Fruit fly (Drosophila melanogaster) whole organism, embryonic: ENCODE results near the gene Frmd5.

Experiments used
- Blimp-1 ChIP-seq: fragments of 200-800 bp; sonication (Bioruptor generic); optimal IDR thresholded peaks from 3 replicates; lab custom pipeline; 2018; ENCODE audit warnings: missing biosample characterization, missing genetic modification characterization, mild to moderate bottlenecking, moderate library complexity, missing genetic modification reagents
- CG10147 ChIP-seq: fragments of 200-800 bp; sonication (Bioruptor generic); optimal IDR thresholded peaks from 2 replicates; lab custom pipeline; 2019; ENCODE audit warnings: missing biosample characterization, mild to moderate bottlenecking, missing genetic modification characterization, moderate library complexity
- CG10267 ChIP-seq: fragments of 200-800 bp; sonication (Bioruptor generic); optimal IDR thresholded peaks from 2 replicates; lab custom pipeline; 2018; ENCODE audit warnings: missing biosample characterization, mild to moderate bottlenecking, missing genetic modification characterization, moderate library complexity
- CG10543 ChIP-seq: fragments of 200-800 bp; sonication (Bioruptor generic); optimal IDR thresholded peaks from 3 replicates; lab custom pipeline; 2017; ENCODE audit warnings: missing biosample characterization, mild to moderate bottlenecking, missing genetic modification characterization, moderate library complexity
- CG1233 ChIP-seq: fragments of 200-800 bp; sonication (Bioruptor generic); optimal IDR thresholded peaks from 4 replicates; lab custom pipeline; 2018; ENCODE audit warnings: missing biosample characterization, mild to moderate bottlenecking, missing genetic modification characterization
- CG12659 ChIP-seq: fragments of 200-800 bp; sonication (Bioruptor generic); optimal IDR thresholded peaks from 3 replicates; lab custom pipeline; 2017; ENCODE audit warnings: mild to moderate bottlenecking, missing biosample characterization, missing genetic modification reagents, missing genetic modification characterization
- CG12744 ChIP-seq: fragments of 200-800 bp; sonication (Bioruptor generic); optimal IDR thresholded peaks from 2 replicates; lab custom pipeline; 2016; ENCODE audit warnings: missing biosample characterization, missing genetic modification characterization
- CG13287 ChIP-seq: fragments of 200-800 bp; sonication (Bioruptor generic); IDR thresholded peaks from 2 replicates; pipeline ENCODE4 v1.3.6; 2022; ENCODE audit warnings: missing biosample characterization, missing genetic modification characterization; ENCODE audit not compliant: partially characterized antibody
- CG14710 ChIP-seq: fragments of 200-800 bp; sonication (Bioruptor generic); optimal IDR thresholded peaks from 3 replicates; lab custom pipeline; 2019; ENCODE audit warnings: missing biosample characterization, mild to moderate bottlenecking, missing genetic modification characterization, moderate library complexity
- CG15514 ChIP-seq: fragments of 200-800 bp; sonication (Bioruptor generic); optimal IDR thresholded peaks from 3 replicates; lab custom pipeline; 2017; ENCODE audit warnings: missing biosample characterization, missing genetic modification characterization, mild to moderate bottlenecking, moderate library complexity, missing genetic modification reagents
- CG17186 ChIP-seq: fragments of 200-800 bp; sonication (Bioruptor generic); optimal IDR thresholded peaks from 3 replicates; lab custom pipeline; 2017; ENCODE audit warnings: missing biosample characterization, missing genetic modification reagents, missing genetic modification characterization
- CG2202 ChIP-seq: fragments of 200-800 bp; sonication (Bioruptor generic); optimal IDR thresholded peaks from 2 replicates; lab custom pipeline; 2018; ENCODE audit warnings: missing biosample characterization, mild to moderate bottlenecking, missing genetic modification characterization
- CG32532 ChIP-seq: fragments of 200-800 bp; sonication (Bioruptor generic); IDR thresholded peaks from 2 replicates; pipeline ENCODE4 v1.3.6; 2022; ENCODE audit warnings: missing biosample characterization, missing genetic modification characterization
- CG4854 ChIP-seq: fragments of 200-800 bp; sonication (Bioruptor generic); optimal IDR thresholded peaks from 2 replicates; lab custom pipeline; 2016; ENCODE audit warnings: missing biosample characterization, missing genetic modification characterization, inconsistent platforms
- CG6654 ChIP-seq: fragments of 200-800 bp; sonication (Bioruptor generic); optimal IDR thresholded peaks from 2 replicates; lab custom pipeline; 2017; ENCODE audit warnings: missing biosample characterization, mild to moderate bottlenecking, missing genetic modification characterization
- CG6683 ChIP-seq: fragments of 200-800 bp; sonication (Bioruptor generic); optimal IDR thresholded peaks from 2 replicates; lab custom pipeline; 2017; ENCODE audit warnings: missing biosample characterization, mild to moderate bottlenecking, missing genetic modification characterization, missing genetic modification reagents
- CG6854 ChIP-seq: fragments of 200-800 bp; sonication (Bioruptor generic); optimal IDR thresholded peaks from 3 replicates; lab custom pipeline; 2017; ENCODE audit warnings: missing biosample characterization, mild to moderate bottlenecking, missing genetic modification characterization
- CG8388 ChIP-seq: fragments of 200-800 bp; sonication (Bioruptor generic); optimal IDR thresholded peaks from 2 replicates; lab custom pipeline; 2019; ENCODE audit warnings: missing biosample characterization, mild to moderate bottlenecking, missing genetic modification characterization, moderate library complexity
- CG8944 ChIP-seq: fragments of 200-800 bp; sonication (Bioruptor generic); optimal IDR thresholded peaks from 3 replicates; lab custom pipeline; 2016; ENCODE audit warnings: missing biosample characterization, missing genetic modification characterization
- CG9932 ChIP-seq: fragments of 200-800 bp; sonication (Bioruptor generic); IDR thresholded peaks from 2 replicates; pipeline ENCODE4 v1.3.6; 2022; ENCODE audit warnings: missing biosample characterization, missing genetic modification characterization
- D ChIP-seq, 2 experiments: fragments of 200-800 bp in 1 of 2; fragments of >200 bp in 1 of 2; sonication (Bioruptor generic) in 1 of 2; optimal IDR thresholded peaks; 2 replicates in 1 of 2; 3 replicates in 1 of 2; lab custom pipeline; 2017; ENCODE audit warnings: mild to moderate bottlenecking in 1 of 2, missing biosample characterization in 1 of 2, missing genetic modification characterization in 1 of 2, missing genetic modification reagents in 1 of 2
- Dip2 ChIP-seq: fragments of 200-800 bp; sonication (Bioruptor generic); IDR thresholded peaks from 2 replicates; pipeline ENCODE4 v1.3.6; 2022; ENCODE audit warnings: missing biosample characterization, missing genetic modification characterization
- Ets97D ChIP-seq: fragments of 200-800 bp; sonication (Bioruptor generic); optimal IDR thresholded peaks from 3 replicates; lab custom pipeline; 2016; ENCODE audit warnings: missing biosample characterization, missing genetic modification characterization
- Gug ChIP-seq: fragments of 200-800 bp; sonication (Bioruptor generic); IDR thresholded peaks from 4 replicates; pipeline ENCODE4 v1.3.6; 2022; ENCODE audit warnings: missing biosample characterization, missing genetic modification characterization
- HLH4C ChIP-seq: fragments of 200-800 bp; sonication (Bioruptor generic); IDR thresholded peaks from 3 replicates; pipeline ENCODE4 v1.3.6; 2022; ENCODE audit warnings: missing biosample characterization, missing genetic modification characterization; ENCODE audit not compliant: partially characterized antibody
- HLH54F ChIP-seq: fragments of 200-800 bp; sonication (Bioruptor generic); optimal IDR thresholded peaks from 3 replicates; lab custom pipeline; 2016; ENCODE audit warnings: missing biosample characterization, missing genetic modification characterization
- Hmx ChIP-seq: fragments of 200-800 bp; sonication (Bioruptor generic); optimal IDR thresholded peaks from 2 replicates; lab custom pipeline; 2016; ENCODE audit warnings: missing biosample characterization, missing genetic modification characterization
- Kr ChIP-seq: fragments of 200-800 bp; sonication (Bioruptor generic); optimal IDR thresholded peaks from 2 replicates; lab custom pipeline; 2017; ENCODE audit warnings: missing biosample characterization, mild to moderate bottlenecking, missing genetic modification characterization
- MESR4 ChIP-seq: fragments of 200-800 bp; sonication (Bioruptor generic); optimal IDR thresholded peaks from 2 replicates; lab custom pipeline; 2018; ENCODE audit warnings: missing biosample characterization, mild to moderate bottlenecking, missing genetic modification characterization, moderate library complexity
- Mrtf ChIP-seq: fragments of 200-800 bp; sonication (Bioruptor generic); IDR thresholded peaks from 3 replicates; pipeline ENCODE4 v1.3.6; 2022; ENCODE audit warnings: missing biosample characterization, missing genetic modification characterization
- Myb ChIP-seq: fragments of 200-800 bp; sonication (Bioruptor generic); optimal IDR thresholded peaks from 2 replicates; lab custom pipeline; 2016; ENCODE audit warnings: missing biosample characterization, missing genetic modification characterization
- NFAT ChIP-seq: fragments of 200-800 bp; sonication (Bioruptor generic); IDR thresholded peaks from 2 replicates; pipeline ENCODE4 v1.3.6; 2022; ENCODE audit warnings: missing biosample characterization, missing genetic modification characterization
- Poxn ChIP-seq: fragments of 200-800 bp; sonication (Bioruptor generic); IDR thresholded peaks from 2 replicates; pipeline ENCODE4 v1.3.6; 2022; ENCODE audit warnings: missing biosample characterization, missing genetic modification characterization
- Trl ChIP-seq, 3 experiments: fragments of >200 bp in 2 of 3; fragments of 200-800 bp in 1 of 3; sonication (Bioruptor generic) in 1 of 3; optimal IDR thresholded peaks; 2 replicates in 1 of 3; 3 replicates in 2 of 3; lab custom pipeline; 2016 to 2017; ENCODE audit warnings: missing biosample characterization in 1 of 3, missing genetic modification characterization in 1 of 3
- YL-1 ChIP-seq: fragments of 200-800 bp; sonication (Bioruptor generic); optimal IDR thresholded peaks from 3 replicates; lab custom pipeline; 2017; ENCODE audit warnings: missing biosample characterization, mild to moderate bottlenecking, missing genetic modification characterization
- abd-A ChIP-seq: fragments of 200-800 bp; sonication (Bioruptor generic); optimal IDR thresholded peaks from 3 replicates; lab custom pipeline; 2019; ENCODE audit warnings: missing biosample characterization, mild to moderate bottlenecking, missing genetic modification characterization, moderate library complexity
- cad ChIP-seq: fragments of >200 bp; optimal IDR thresholded peaks from 2 replicates; lab custom pipeline; 2017; ENCODE audit warnings: missing biosample characterization, missing genetic modification characterization
- crc ChIP-seq: fragments of 200-800 bp; sonication (Bioruptor generic); optimal IDR thresholded peaks from 2 replicates; lab custom pipeline; 2016; ENCODE audit warnings: missing biosample characterization, missing genetic modification characterization
- ems ChIP-seq: fragments of 200-800 bp; sonication (Bioruptor generic); optimal IDR thresholded peaks from 3 replicates; lab custom pipeline; 2016; ENCODE audit warnings: missing biosample characterization, missing genetic modification characterization
- exex ChIP-seq: fragments of 200-800 bp; sonication (Bioruptor generic); optimal IDR thresholded peaks from 4 replicates; lab custom pipeline; 2018; ENCODE audit warnings: missing biosample characterization, mild to moderate bottlenecking, missing genetic modification characterization, moderate library complexity
- gcm2 ChIP-seq: fragments of 200-800 bp; sonication (Bioruptor generic); optimal IDR thresholded peaks from 2 replicates; lab custom pipeline; 2016; ENCODE audit warnings: missing biosample characterization, missing genetic modification characterization
- ham ChIP-seq: fragments of 200-800 bp; sonication (Bioruptor generic); IDR thresholded peaks from 2 replicates; pipeline ENCODE4 v1.3.6; 2022; ENCODE audit warnings: missing biosample characterization, missing genetic modification characterization
- prd ChIP-seq, 3 experiments: fragments of >200 bp in 2 of 3; fragments of 200-800 bp in 1 of 3; sonication (Bioruptor generic) in 1 of 3; optimal IDR thresholded peaks in 2 of 3; IDR thresholded peaks in 1 of 3; 2 replicates in 2 of 3; 3 replicates in 1 of 3; pipeline versions ENCODE4 v1.3.6 to Lab custom; 2017 to 2022; ENCODE audit warnings: missing biosample characterization in 1 of 3, missing genetic modification characterization in 1 of 3
- psq ChIP-seq: fragments of 200-800 bp; sonication (Bioruptor generic); optimal IDR thresholded peaks from 2 replicates; lab custom pipeline; 2017; ENCODE audit warnings: missing biosample characterization, missing genetic modification characterization
- sens-2 ChIP-seq: fragments of 200-800 bp; sonication (Bioruptor generic); IDR thresholded peaks from 2 replicates; pipeline ENCODE4 v1.3.6; 2022; ENCODE audit warnings: missing biosample characterization, missing genetic modification characterization
- slou ChIP-seq: fragments of 200-800 bp; sonication (Bioruptor generic); optimal IDR thresholded peaks from 3 replicates; lab custom pipeline; 2016; ENCODE audit warnings: missing biosample characterization, missing genetic modification characterization
- trh ChIP-seq: fragments of 200-800 bp; sonication (Bioruptor generic); optimal IDR thresholded peaks from 2 replicates; lab custom pipeline; 2016; ENCODE audit warnings: missing biosample characterization, missing genetic modification characterization
- tup ChIP-seq: fragments of 200-800 bp; sonication (Bioruptor generic); optimal IDR thresholded peaks from 2 replicates; lab custom pipeline; 2016; ENCODE audit warnings: missing biosample characterization, mild to moderate bottlenecking, missing genetic modification characterization, moderate library complexity

Frmd5 gene

DNA sequence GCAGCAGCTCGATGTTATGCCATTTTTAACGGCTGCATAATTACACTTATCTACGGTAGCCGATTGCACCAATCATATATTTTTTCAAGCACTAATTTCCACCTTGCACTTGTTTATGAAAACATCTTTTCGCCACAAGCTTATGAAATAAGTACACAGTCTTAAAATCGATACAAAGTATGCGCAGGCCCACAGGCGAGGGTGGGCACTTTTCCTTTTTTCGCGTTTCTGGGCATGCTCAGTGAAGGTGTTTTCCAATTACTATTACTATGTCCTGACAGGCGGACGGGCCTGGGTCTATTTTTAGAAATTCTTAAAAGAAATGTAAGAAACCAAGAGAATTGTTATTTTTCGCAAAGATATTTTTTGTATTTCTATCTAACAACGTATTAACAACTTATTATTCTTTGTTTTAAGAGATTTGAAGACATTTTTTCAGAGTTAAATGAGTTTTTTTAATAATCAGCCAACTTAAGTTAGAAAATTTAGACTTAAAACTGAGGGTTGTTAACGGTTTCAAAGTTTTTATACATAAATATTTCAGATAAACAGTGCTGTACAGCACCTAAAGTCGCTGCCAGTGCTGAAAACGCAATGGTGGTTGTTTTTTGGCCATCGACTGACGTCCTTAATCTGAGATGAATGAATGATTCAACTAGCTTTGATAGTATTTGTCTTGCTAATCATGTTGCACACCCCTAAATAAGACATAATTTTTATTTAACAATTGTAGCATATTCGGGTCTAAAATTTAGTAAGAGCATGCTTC lies 33.4 kb upstream of the Frmd5 start, which contains the start of gene Cdk5alpha (continued):
- TF ChIP-seq CG1233 (GFP tag; lab: Kevin White, UChicago) (no peak), trh (GFP tag; lab: Kevin White, UChicago) (no peak), gcm2 (GFP tag; lab: Kevin White, UChicago) (no peak), CG32532 (GFP tag; lab: Robert Waterston, UW) (no peak), CG8388 (GFP tag; lab: Kevin White, UChicago) (no peak), Myb (peak; percentile 41), CG10147 (no peak), Poxn (GFP tag; lab: Robert Waterston, UW) (no peak), CG10543 (GFP tag; lab: Kevin White, UChicago) (no peak), CG6854 (GFP tag; lab: Kevin White, UChicago) (no peak), ham (no peak), CG2202 (tag; lab: Kevin White, UChicago) (no peak), CG6654 (GFP tag; lab: Kevin White, UChicago) (no peak), CG8944 (GFP tag; lab: Kevin White, UChicago) (no peak), Kr (GFP tag; lab: Kevin White, UChicago) (no peak), CG12744 (GFP tag; lab: Kevin White, UChicago) (no peak), psq (GFP tag; lab: Kevin White, UChicago) (no peak), Hmx (GFP tag; lab: Kevin White, UChicago) (no peak), CG6683 (GFP tag; lab: Kevin White, UChicago) (no peak), Mrtf (no peak), YL-1 (no peak), NFAT (GFP tag; lab: Robert Waterston, UW) (no peak), slou (no peak), Blimp-1 (GFP tag; lab: Kevin White, UChicago) (no peak), Trl (optimal IDR thresholded peaks at IDR 0.05; lab: Kevin White, UChicago) (no peak), Trl (GFP tag; optimal IDR thresholded peaks at IDR 0.05; lab: Kevin White, UChicago) (no peak), CG4854 (GFP tag; lab: Kevin White, UChicago) (no peak), CG14710 (tag; lab: Kevin White, UChicago) (peak; percentile 5), HLH54F (GFP tag; lab: Kevin White, UChicago) (no peak), CG15514 (GFP tag; lab: Kevin White, UChicago) (peak; percentile 8), MESR4 (GFP tag; lab: Kevin White, UChicago) (peak; percentile 8), ems (GFP tag; lab: Kevin White, UChicago) (peak; percentile 17), Gug (GFP tag; lab: Robert Waterston, UW) (no peak), HLH4C (GFP tag; lab: Robert Waterston, UW) (no peak), crc (no peak), Ets97D (GFP tag; lab: Kevin White, UChicago) (no peak), abd-A (tag; lab: Kevin White, UChicago) (no peak), D (optimal IDR thresholded peaks at IDR 0.05; lab: Kevin White, UChicago) (no peak), D (GFP tag; optimal IDR thresholded peaks at IDR 0.05; lab: Kevin White, UChicago) (no peak), CG10267 (peak; percentile 92), CG12659 (no peak), CG13287 (peak; percentile 22; the same call in 1 of the 2 replicates), CG9932 (GFP tag; lab: Robert Waterston, UW) (no peak), tup (GFP tag; lab: Kevin White, UChicago) (no peak), prd (optimal IDR thresholded peaks at IDR 0.05; lab: Kevin White, UChicago) (no peak), prd (GFP tag; IDR thresholded peaks at IDR 0.05; lab: Robert Waterston, UW) (no peak), Dip2 (no peak), CG17186 (GFP tag; lab: Kevin White, UChicago) (no peak), cad (no peak), sens-2 (GFP tag; lab: Robert Waterston, UW) (no peak), exex (tag; lab: Kevin White, UChicago) (no peak)
